Worm (Caenorhabditis elegans) whole organism, L3 larva: ENCODE results near the gene str-111.
A peak's percentile ranks its signal among the peaks of the same experiment; 100 is the strongest.

Experiments
- R02D3.7 ChIP-seq: fragments of 150-350 bp; optimal IDR thresholded peaks from 2 replicates; lab custom pipeline; 2014; ENCODE audit warnings: missing biosample characterization, missing genetic modification characterization
- aly-2 ChIP-seq: fragments of 150-350 bp; optimal IDR thresholded peaks from 2 replicates; lab custom pipeline; 2014; ENCODE audit warnings: missing biosample characterization, missing genetic modification characterization
- ama-1 ChIP-seq: fragments of 150-350 bp; optimal IDR thresholded peaks from 2 replicates; lab custom pipeline; 2018
- ceh-28 ChIP-seq: fragments of 150-350 bp; optimal IDR thresholded peaks from 2 replicates; lab custom pipeline; 2014; ENCODE audit warnings: missing biosample characterization, missing genetic modification reagents, missing genetic modification characterization
- ceh-9 ChIP-seq: sonication (generic microtip); optimal IDR thresholded peaks from 2 replicates; lab custom pipeline; 2018; ENCODE audit warnings: missing biosample characterization, missing genetic modification characterization
- elt-1 ChIP-seq: fragments of 150-350 bp; optimal IDR thresholded peaks from 2 replicates; lab custom pipeline; 2014; ENCODE audit warnings: missing biosample characterization, missing genetic modification characterization
- elt-2 ChIP-seq: sonication (generic microtip); optimal IDR thresholded peaks from 2 replicates; lab custom pipeline; 2016; ENCODE audit warnings: missing genetic modification reagents, mild to moderate bottlenecking, missing genetic modification characterization, missing compliant biosample characterization
- eor-1 ChIP-seq, 2 experiments: fragments of 150-350 bp; optimal IDR thresholded peaks; 2 replicates each; lab custom pipeline; 2014 to 2018; ENCODE audit warnings: missing biosample characterization in 2 of 2, missing genetic modification characterization in 2 of 2
- fkh-2 ChIP-seq: fragments of 150-350 bp; optimal IDR thresholded peaks from 2 replicates; lab custom pipeline; 2014; ENCODE audit warnings: missing biosample characterization, missing genetic modification reagents, missing genetic modification characterization
- fos-1 ChIP-seq: fragments of 150-350 bp; optimal IDR thresholded peaks from 2 replicates; lab custom pipeline; 2014; ENCODE audit warnings: missing biosample characterization, missing genetic modification characterization
- hmg-11 ChIP-seq: sonication (generic microtip); optimal IDR thresholded peaks from 2 replicates; lab custom pipeline; 2016; ENCODE audit warnings: missing genetic modification characterization, missing compliant biosample characterization
- jun-1 ChIP-seq: fragments of 150-350 bp; optimal IDR thresholded peaks from 2 replicates; lab custom pipeline; 2014; ENCODE audit warnings: missing biosample characterization, missing genetic modification reagents, missing genetic modification characterization
- lin-15B ChIP-seq: fragments of 150-350 bp; optimal IDR thresholded peaks from 2 replicates; lab custom pipeline; 2014; ENCODE audit warnings: missing biosample characterization, missing genetic modification characterization
- lsy-12 ChIP-seq: sonication (generic microtip); optimal IDR thresholded peaks from 2 replicates; lab custom pipeline; 2016; ENCODE audit warnings: mild to moderate bottlenecking, missing genetic modification characterization, missing compliant biosample characterization
- mml-1 ChIP-seq: fragments of 150-350 bp; sonication (generic microtip); optimal IDR thresholded peaks from 3 replicates; lab custom pipeline; 2014; ENCODE audit warnings: missing biosample characterization, missing genetic modification characterization
- nfya-1 ChIP-seq: sonication (generic microtip); optimal IDR thresholded peaks from 2 replicates; lab custom pipeline; 2017; ENCODE audit warnings: missing genetic modification characterization, mild to moderate bottlenecking, missing compliant biosample characterization, antibody characterized with exemption, moderate library complexity; ENCODE audit not compliant: insufficient read depth
- nhr-12 ChIP-seq: fragments of 150-350 bp; optimal IDR thresholded peaks from 2 replicates; lab custom pipeline; 2014; ENCODE audit warnings: missing biosample characterization, missing genetic modification characterization
- nhr-237 ChIP-seq: fragments of 150-350 bp; optimal IDR thresholded peaks from 2 replicates; lab custom pipeline; 2014; ENCODE audit warnings: missing biosample characterization, missing genetic modification characterization
- nhr-25 ChIP-seq: sonication (generic microtip); optimal IDR thresholded peaks from 2 replicates; lab custom pipeline; 2017; ENCODE audit warnings: missing biosample characterization, missing genetic modification characterization
- nhr-28 ChIP-seq: fragments of 150-350 bp; optimal IDR thresholded peaks from 2 replicates; lab custom pipeline; 2014; ENCODE audit warnings: missing biosample characterization, missing genetic modification characterization
- nhr-67 ChIP-seq: fragments of 150-350 bp; optimal IDR thresholded peaks from 2 replicates; lab custom pipeline; 2014; ENCODE audit warnings: missing biosample characterization, missing genetic modification characterization
- nhr-76 ChIP-seq: fragments of 150-350 bp; sonication (generic microtip); optimal IDR thresholded peaks from 5 replicates; lab custom pipeline; 2014; ENCODE audit warnings: missing biosample characterization, missing genetic modification characterization
- pha-4 ChIP-seq: fragments of 150-350 bp; optimal IDR thresholded peaks from 2 replicates; lab custom pipeline; 2014; ENCODE audit warnings: missing biosample characterization, missing genetic modification reagents, missing genetic modification characterization
- pqm-1 ChIP-seq: fragments of 150-350 bp; optimal IDR thresholded peaks from 2 replicates; lab custom pipeline; 2017; ENCODE audit warnings: missing biosample characterization, missing genetic modification characterization, inconsistent platforms
- sea-2 ChIP-seq: fragments of 150-350 bp; sonication (generic microtip); optimal IDR thresholded peaks from 4 replicates; lab custom pipeline; 2014; ENCODE audit warnings: missing biosample characterization, missing genetic modification reagents, missing genetic modification characterization
- skn-1 ChIP-seq: fragments of 150-350 bp; optimal IDR thresholded peaks from 2 replicates; lab custom pipeline; 2014; ENCODE audit warnings: missing biosample characterization, missing genetic modification characterization
- snpc-4 ChIP-seq: fragments of 150-350 bp; optimal IDR thresholded peaks from 2 replicates; lab custom pipeline; 2014; ENCODE audit warnings: missing biosample characterization, missing genetic modification characterization
- tbx-2 ChIP-seq: sonication (generic microtip); optimal IDR thresholded peaks from 2 replicates; lab custom pipeline; 2016; ENCODE audit warnings: mild to moderate bottlenecking, missing genetic modification characterization, missing compliant biosample characterization
- unc-39 ChIP-seq: sonication (generic microtip); optimal IDR thresholded peaks from 4 replicates; lab custom pipeline; 2017; ENCODE audit warnings: missing biosample characterization, missing genetic modification characterization
- zag-1 ChIP-seq: fragments of 150-350 bp; optimal IDR thresholded peaks from 2 replicates; lab custom pipeline; 2014; ENCODE audit warnings: missing biosample characterization, missing genetic modification characterization
- ztf-4 ChIP-seq: fragments of 150-350 bp; optimal IDR thresholded peaks from 2 replicates; lab custom pipeline; 2014; ENCODE audit warnings: missing biosample characterization, missing genetic modification characterization

The str-111 gene

ce11 chrV:16162124-16162735 is 6.7 kb downstream of the str-111 start, which contains the start of the genes str-109 and F10A3.11:
TSS of gene str-109 (minus strand) at chrV:16162224.
TSS of gene F10A3.11 (plus strand) at chrV:16162685.
- TF ChIP-seq nhr-28 (tag; lab: Kevin White, UChicago) (no peak), sea-2 (no peak), nhr-67 (tag; lab: Kevin White, UChicago) (no peak), lsy-12 (tag; lab: Kevin White, UChicago) (no peak)

- peak; percentile 42 for TF ChIP-seq elt-2 (tag; lab: Kevin White, UChicago)
- TF ChIP-seq zag-1 (tag; lab: Kevin White, UChicago), result no peak
- TF ChIP-seq pha-4 (tag; lab: Kevin White, UChicago), result peak; percentile 71
- TF ChIP-seq pqm-1, result peak; percentile 16
- TF ChIP-seq, all 47 proteins: peak for 3
Measured at ce11 chrV:16160087-16160486, 8.8 kb downstream of the str-111 start.

ce11 chrV:16159594-16159993 is 9.3 kb downstream of the str-111 start, which contains the start of gene F10A3.17:
TSS of gene F10A3.17 (minus strand) at chrV:16159694.
- TF ChIP-seq ztf-4 (tag; lab: Kevin White, UChicago) (no peak), sea-2 (no peak), ceh-28 (no peak), ama-1 (lab: Kevin White, UChicago) (no peak), tbx-2 (tag; lab: Kevin White, UChicago) (no peak), jun-1 (tag; lab: Kevin White, UChicago) (no peak)

- no peak for TF ChIP-seq jun-1 (tag; lab: Kevin White, UChicago)
- TF ChIP-seq pha-4 (tag; lab: Kevin White, UChicago), result no peak
- no peak for TF ChIP-seq snpc-4 (tag; lab: Kevin White, UChicago)
Measured at ce11 chrV:16158391-16158790, 10.5 kb downstream of the str-111 start, which contains the start of gene str-99. TSS of gene str-99 (minus strand) at chrV:16158491.

- no peak for TF ChIP-seq hmg-11 (tag; lab: Kevin White, UChicago)
- no peak for TF ChIP-seq nhr-28 (tag; lab: Kevin White, UChicago)
- no peak for TF ChIP-seq nfya-1 (tag; lab: Kevin White, UChicago)
- TF ChIP-seq mml-1 (tag; lab: Kevin White, UChicago), result no peak
- no peak for TF ChIP-seq nhr-76
- no peak for TF ChIP-seq eor-1 (tag; optimal IDR thresholded peaks at IDR 0.05; lab: Kevin White, UChicago)
- TF ChIP-seq lsy-12 (tag; lab: Kevin White, UChicago), result no peak
- TF ChIP-seq skn-1 (tag; lab: Kevin White, UChicago), result no peak
- no peak for TF ChIP-seq fkh-2 (tag; lab: Kevin White, UChicago)
- TF ChIP-seq nhr-12 (tag; lab: Kevin White, UChicago), result no peak
- no peak for TF ChIP-seq elt-2 (tag; lab: Kevin White, UChicago)
- no peak for TF ChIP-seq aly-2
- TF ChIP-seq tbx-2 (tag; lab: Kevin White, UChicago), result no peak
- no peak for TF ChIP-seq elt-1
- no peak for TF ChIP-seq unc-39 (tag; lab: Kevin White, UChicago)
- no peak for TF ChIP-seq fos-1 (tag; lab: Kevin White, UChicago)
- TF ChIP-seq nhr-25 (tag; lab: Kevin White, UChicago), result no peak
- TF ChIP-seq ceh-9 (tag; lab: Kevin White, UChicago), result no peak
Measured at ce11 chrV:16155111-16155510, 13.8 kb downstream of the str-111 start, which contains the start of gene str-97. TSS of gene str-97 (minus strand) at chrV:16155211.

ce11 chrV:16153375-16153774 is 15.6 kb downstream of the str-111 start, which contains the start of gene str-254:
TSS of gene str-254 (minus strand) at chrV:16153475.
- TF ChIP-seq ceh-9 (tag; lab: Kevin White, UChicago), result no peak
- no peak for TF ChIP-seq nhr-237 (tag; lab: Kevin White, UChicago)
- no peak for TF ChIP-seq sea-2

- TF ChIP-seq nhr-12 (tag; lab: Kevin White, UChicago) (no peak), nhr-28 (tag; lab: Kevin White, UChicago) (no peak), R02D3.7 (tag; lab: Kevin White, UChicago) (no peak), lin-15B (tag; lab: Kevin White, UChicago) (no peak), elt-2 (tag; lab: Kevin White, UChicago) (peak; percentile 15), skn-1 (tag; lab: Kevin White, UChicago) (no peak), pqm-1 (no peak)
Measured at ce11 chrV:16148805-16149204, 20.1 kb downstream of the str-111 start, which contains the start of gene F10A3.4. TSS of gene F10A3.4 (plus strand) at chrV:16149105.
